Worm (Caenorhabditis elegans) whole organism, midembryonic: ENCODE measurements around the gene C02F5.2.

Source experiments
- T22C8.4 ChIP-seq: fragments of 200-800 bp; sonication (Bioruptor generic); IDR thresholded peaks from 2 replicates; pipeline ENCODE4 v1.3.6; 2022; ENCODE audit warnings: missing genetic modification characterization, missing compliant biosample characterization
- cog-1 ChIP-seq: sonication (generic microtip); optimal IDR thresholded peaks from 2 replicates; lab custom pipeline; 2016; ENCODE audit warnings: missing genetic modification characterization, missing compliant biosample characterization
- flt-1 ChIP-seq: fragments of 200-800 bp; sonication (Bioruptor generic); IDR thresholded peaks from 2 replicates; pipeline ENCODE4 v1.3.6; 2022; ENCODE audit warnings: missing genetic modification characterization, missing compliant biosample characterization
- klf-2 ChIP-seq: fragments of 200-800 bp; sonication (Bioruptor generic); conservative IDR thresholded peaks from 2 replicates; pipeline ENCODE4 v1.3.6; 2022; ENCODE audit warnings: missing genetic modification reagents, missing genetic modification characterization, missing compliant biosample characterization
- med-1 ChIP-seq: sonication (generic microtip); optimal IDR thresholded peaks from 2 replicates; lab custom pipeline; 2017; ENCODE audit warnings: missing genetic modification characterization, mild to moderate bottlenecking, missing compliant biosample characterization, antibody characterized with exemption, missing genetic modification reagents; ENCODE audit not compliant: insufficient read depth
- ref-1 ChIP-seq: fragments of 200-800 bp; sonication (Bioruptor generic); conservative IDR thresholded peaks from 2 replicates; pipeline ENCODE4 v1.3.6; 2022; ENCODE audit warnings: missing genetic modification reagents, missing genetic modification characterization, missing compliant biosample characterization
- tab-1 ChIP-seq: fragments of 200-800 bp; sonication (Bioruptor generic); IDR thresholded peaks from 2 replicates; pipeline ENCODE4 v1.3.6; 2022; ENCODE audit warnings: missing genetic modification characterization, missing compliant biosample characterization
- ztf-23 ChIP-seq: fragments of 200-800 bp; sonication (Bioruptor generic); IDR thresholded peaks from 2 replicates; pipeline ENCODE4 v1.3.6; 2022; ENCODE audit warnings: missing genetic modification reagents, missing genetic modification characterization, missing compliant biosample characterization
- ztf-29 ChIP-seq: fragments of 200-800 bp; sonication (Bioruptor generic); IDR thresholded peaks from 2 replicates; pipeline ENCODE4 v1.3.6; 2022; ENCODE audit warnings: missing genetic modification reagents, missing genetic modification characterization, missing compliant biosample characterization

C02F5.2 gene

ce11 chrIII:8249381-8249780, at the start of gene C02F5.2, which contains the start of gene C02F5.10:
Gene C02F5.2, plus strand, starts transcription at chrIII:8249619.
Gene C02F5.10, minus strand, starts transcription at chrIII:8249481.
- no peak for TF ChIP-seq flt-1 (GFP tag; lab: Robert Waterston, UW)

- TF ChIP-seq ref-1 (GFP tag; lab: Robert Waterston, UW) (no peak), klf-2 (GFP tag; lab: Robert Waterston, UW) (no peak), T22C8.4 (GFP tag; lab: Robert Waterston, UW) (no peak), tab-1 (no peak)
These were observed 48.3 kb upstream of the C02F5.2 start, which contains the start of gene unc-36 for ce11 chrIII:8201117-8201516. Gene unc-36, minus strand, starts transcription at chrIII:8201217.

ce11 chrIII:8201760-8202159, 47.7 kb upstream of the C02F5.2 start:
- no peak for TF ChIP-seq flt-1 (GFP tag; lab: Robert Waterston, UW)

ce11 chrIII:8202754-8203153, 46.7 kb upstream of the C02F5.2 start, which contains the start of gene snb-5:
Gene snb-5, plus strand, starts transcription at chrIII:8203054.
- no peak for TF ChIP-seq ztf-29 (GFP tag; lab: Robert Waterston, UW)
- TF ChIP-seq T22C8.4 (GFP tag; lab: Robert Waterston, UW) = no peak
- no peak for TF ChIP-seq tab-1

- TF ChIP-seq ref-1 (GFP tag; lab: Robert Waterston, UW) (no peak), flt-1 (GFP tag; lab: Robert Waterston, UW) (no peak), ztf-29 (GFP tag; lab: Robert Waterston, UW) (no peak), T22C8.4 (GFP tag; lab: Robert Waterston, UW) (no peak), klf-2 (GFP tag; lab: Robert Waterston, UW) (no peak), tab-1 (no peak), ztf-23 (no peak), med-1 (GFP tag; lab: Kevin White, UChicago) (no peak), cog-1 (tag; lab: Kevin White, UChicago) (no peak)
These were observed 39.6 kb upstream of the C02F5.2 start, which contains the start of gene C30A5.10 for ce11 chrIII:8209775-8210174. Gene C30A5.10, minus strand, starts transcription at chrIII:8209875.

ce11 chrIII:8211562-8211961, 37.9 kb upstream of the C02F5.2 start:
- no peak for TF ChIP-seq ref-1 (GFP tag; lab: Robert Waterston, UW)
- no peak for TF ChIP-seq ztf-23
- no peak for TF ChIP-seq ztf-29 (GFP tag; lab: Robert Waterston, UW)
- TF ChIP-seq flt-1 (GFP tag; lab: Robert Waterston, UW) = no peak
- no peak for TF ChIP-seq tab-1
- no peak for TF ChIP-seq med-1 (GFP tag; lab: Kevin White, UChicago)
- TF ChIP-seq klf-2 (GFP tag; lab: Robert Waterston, UW) = no peak
- TF ChIP-seq cog-1 (tag; lab: Kevin White, UChicago) = no peak
- TF ChIP-seq T22C8.4 (GFP tag; lab: Robert Waterston, UW) = no peak

ce11 chrIII:8216224-8216623, 33.2 kb upstream of the C02F5.2 start, which contains the start of gene unc-86:
Gene unc-86, minus strand, starts transcription at chrIII:8216336.
- TF ChIP-seq klf-2 (GFP tag; lab: Robert Waterston, UW) (no peak), ztf-29 (GFP tag; lab: Robert Waterston, UW) (no peak), med-1 (GFP tag; lab: Kevin White, UChicago) (no peak), T22C8.4 (GFP tag; lab: Robert Waterston, UW) (no peak), cog-1 (tag; lab: Kevin White, UChicago) (no peak), flt-1 (GFP tag; lab: Robert Waterston, UW) (no peak), ref-1 (GFP tag; lab: Robert Waterston, UW) (no peak), ztf-23 (no peak), tab-1 (no peak)

- TF ChIP-seq ztf-23 (no peak), klf-2 (GFP tag; lab: Robert Waterston, UW) (no peak), med-1 (GFP tag; lab: Kevin White, UChicago) (no peak), tab-1 (no peak), cog-1 (tag; lab: Kevin White, UChicago) (no peak), flt-1 (GFP tag; lab: Robert Waterston, UW) (no peak), ztf-29 (GFP tag; lab: Robert Waterston, UW) (no peak), T22C8.4 (GFP tag; lab: Robert Waterston, UW) (no peak)
These were observed 31.5 kb upstream of the C02F5.2 start, which contains the start of gene C30A5.16 for ce11 chrIII:8217919-8218318. Gene C30A5.16, plus strand, starts transcription at chrIII:8218219.

- no peak for TF ChIP-seq cog-1 (tag; lab: Kevin White, UChicago)
- no peak for TF ChIP-seq med-1 (GFP tag; lab: Kevin White, UChicago)
- no peak for TF ChIP-seq klf-2 (GFP tag; lab: Robert Waterston, UW)
- no peak for TF ChIP-seq ref-1 (GFP tag; lab: Robert Waterston, UW)
- no peak for TF ChIP-seq ztf-23
- no peak for TF ChIP-seq T22C8.4 (GFP tag; lab: Robert Waterston, UW)
- TF ChIP-seq flt-1 (GFP tag; lab: Robert Waterston, UW) = no peak
- no peak for TF ChIP-seq tab-1
- TF ChIP-seq ztf-29 (GFP tag; lab: Robert Waterston, UW) = no peak
These were observed 29.3 kb upstream of the C02F5.2 start for ce11 chrIII:8220081-8220480.

- no peak for TF ChIP-seq med-1 (GFP tag; lab: Kevin White, UChicago)
- no peak for TF ChIP-seq T22C8.4 (GFP tag; lab: Robert Waterston, UW)
These were observed 24.6 kb upstream of the C02F5.2 start, which contains the start of gene mob-4 for ce11 chrIII:8224769-8225168. Gene mob-4, plus strand, starts transcription at chrIII:8225097.

ce11 chrIII:8226178-8226577, 23.2 kb upstream of the C02F5.2 start, which contains the start of gene rfs-1:
Gene rfs-1, plus strand, starts transcription at chrIII:8226478.
- TF ChIP-seq tab-1 = no peak
- no peak for TF ChIP-seq klf-2 (GFP tag; lab: Robert Waterston, UW)
- no peak for TF ChIP-seq ztf-23
- TF ChIP-seq med-1 (GFP tag; lab: Kevin White, UChicago) = no peak
- TF ChIP-seq ztf-29 (GFP tag; lab: Robert Waterston, UW) = no peak
- TF ChIP-seq flt-1 (GFP tag; lab: Robert Waterston, UW) = no peak
- no peak for TF ChIP-seq T22C8.4 (GFP tag; lab: Robert Waterston, UW)
- TF ChIP-seq ref-1 (GFP tag; lab: Robert Waterston, UW) = no peak
- TF ChIP-seq cog-1 (tag; lab: Kevin White, UChicago) = no peak
